Worm (Caenorhabditis elegans) whole organism, L1 larva: ENCODE measurements around the gene F58E6.5.

ENCODE experiments used
- C04F5.9 ChIP-seq: sonication (generic microtip); optimal IDR thresholded peaks from 2 replicates; lab custom pipeline; 2016; ENCODE audit warnings: missing genetic modification characterization, missing compliant biosample characterization
- C16A3.4 ChIP-seq: fragments of 150-350 bp; optimal IDR thresholded peaks from 2 replicates; lab custom pipeline; 2014; ENCODE audit warnings: missing biosample characterization, missing genetic modification characterization
- aha-1 ChIP-seq: fragments of 150-350 bp; optimal IDR thresholded peaks from 2 replicates; lab custom pipeline; 2014; ENCODE audit warnings: missing biosample characterization, missing genetic modification characterization
- alr-1 ChIP-seq: fragments of 200-800 bp; sonication (Bioruptor generic); optimal IDR thresholded peaks from 2 replicates; lab custom pipeline; 2018; ENCODE audit warnings: borderline replicate concordance, mild to moderate bottlenecking, missing genetic modification characterization, missing compliant biosample characterization
- ama-1 ChIP-seq: fragments of 150-350 bp; optimal IDR thresholded peaks from 2 replicates; lab custom pipeline; 2014
- blmp-1 ChIP-seq: fragments of 150-350 bp; optimal IDR thresholded peaks from 2 replicates; lab custom pipeline; 2014; ENCODE audit warnings: missing biosample characterization, missing genetic modification characterization
- ceh-63 ChIP-seq: fragments of 200-800 bp; sonication (Bioruptor generic); optimal IDR thresholded peaks from 2 replicates; lab custom pipeline; 2018; ENCODE audit warnings: mild to moderate bottlenecking, missing genetic modification characterization, missing compliant biosample characterization
- ceh-82 ChIP-seq, 3 experiments: fragments of 150-350 bp in 1 of 3; sonication (generic microtip) in 2 of 3; optimal IDR thresholded peaks; 2 replicates each; lab custom pipeline; 2014 to 2017; ENCODE audit warnings: missing biosample characterization in 3 of 3, missing genetic modification characterization in 3 of 3
- ceh-88 ChIP-seq: fragments of 200-800 bp; sonication (Bioruptor generic); IDR thresholded peaks from 2 replicates; pipeline ENCODE4 v1.3.6; 2022; ENCODE audit warnings: missing genetic modification characterization, missing compliant biosample characterization
- dpl-1 ChIP-seq, 3 experiments: fragments of 150-350 bp in 2 of 3; sonication (generic microtip) in 1 of 3; optimal IDR thresholded peaks; 2 replicates each; lab custom pipeline; 2014 to 2017; ENCODE audit warnings: missing biosample characterization in 3 of 3, missing genetic modification characterization in 3 of 3, missing genetic modification reagents in 3 of 3
- dsc-1 ChIP-seq: sonication (generic microtip); optimal IDR thresholded peaks from 2 replicates; lab custom pipeline; 2016; ENCODE audit warnings: mild to moderate bottlenecking, missing genetic modification characterization, missing compliant biosample characterization
- efl-1 ChIP-seq, 4 experiments: fragments of 150-350 bp; optimal IDR thresholded peaks in 3 of 4; peaks in 1 of 4; 1 replicate in 1 of 4; 2 replicates in 3 of 4; lab custom pipeline; 2014; ENCODE audit warnings: missing biosample characterization in 2 of 4, missing genetic modification characterization in 2 of 4, missing genetic modification reagents in 2 of 4
- efl-3 ChIP-seq: fragments of 200-800 bp; sonication (Bioruptor generic); optimal IDR thresholded peaks from 2 replicates; lab custom pipeline; 2018; ENCODE audit warnings: mild to moderate bottlenecking, missing genetic modification characterization, missing compliant biosample characterization
- elt-2 ChIP-seq: sonication (generic microtip); optimal IDR thresholded peaks from 2 replicates; lab custom pipeline; 2016; ENCODE audit warnings: missing genetic modification characterization, mild to moderate bottlenecking, inconsistent platforms, missing compliant biosample characterization, missing genetic modification reagents
- elt-3 ChIP-seq, 6 experiments: fragments of 150-350 bp in 1 of 6; sonication (generic microtip); optimal IDR thresholded peaks; 2 replicates each; lab custom pipeline; 2017 to 2018; ENCODE audit warnings: missing biosample characterization in 6 of 6, missing genetic modification characterization in 6 of 6, inconsistent platforms in 1 of 6
- ets-5 ChIP-seq: fragments of 200-800 bp; sonication (Bioruptor generic); IDR thresholded peaks from 2 replicates; pipeline ENCODE4 v1.3.6; 2022; ENCODE audit warnings: missing genetic modification characterization, missing compliant biosample characterization
- fos-1 ChIP-seq: fragments of 150-350 bp; optimal IDR thresholded peaks from 2 replicates; lab custom pipeline; 2014; ENCODE audit warnings: missing biosample characterization, missing genetic modification characterization
- grh-1 ChIP-seq: fragments of 200-800 bp; sonication (Bioruptor generic); IDR thresholded peaks from 2 replicates; pipeline ENCODE4 v1.3.6; 2022; ENCODE audit warnings: missing genetic modification reagents, missing genetic modification characterization, missing compliant biosample characterization
- hlh-17 ChIP-seq: fragments of 200-800 bp; sonication (Bioruptor generic); optimal IDR thresholded peaks from 2 replicates; lab custom pipeline; 2018; ENCODE audit warnings: missing genetic modification characterization, mild to moderate bottlenecking, missing compliant biosample characterization, moderate library complexity, borderline replicate concordance
- jun-1 ChIP-seq: fragments of 150-350 bp; optimal IDR thresholded peaks from 2 replicates; lab custom pipeline; 2014; ENCODE audit warnings: missing biosample characterization, missing genetic modification reagents, missing genetic modification characterization
- lin-13 ChIP-seq: fragments of 150-350 bp; optimal IDR thresholded peaks from 2 replicates; lab custom pipeline; 2014; ENCODE audit warnings: missing biosample characterization, missing genetic modification reagents, missing genetic modification characterization
- lin-14 ChIP-seq: fragments of 200-800 bp; sonication (Bioruptor generic); optimal IDR thresholded peaks from 2 replicates; lab custom pipeline; 2018; ENCODE audit warnings: mild to moderate bottlenecking, missing genetic modification characterization, moderate library complexity, missing compliant biosample characterization
- lin-15B ChIP-seq: fragments of 150-350 bp; sonication (generic microtip); optimal IDR thresholded peaks from 3 replicates; lab custom pipeline; 2014; ENCODE audit warnings: missing biosample characterization, missing genetic modification characterization
- lin-35 ChIP-seq, 2 experiments: fragments of 150-350 bp; optimal IDR thresholded peaks; 2 replicates each; lab custom pipeline; 2014; ENCODE audit warnings: missing biosample characterization in 2 of 2, missing genetic modification characterization in 2 of 2, missing genetic modification reagents in 2 of 2
- lsy-2 ChIP-seq, 2 experiments: fragments of 150-350 bp; optimal IDR thresholded peaks; 2 replicates each; lab custom pipeline; 2014; ENCODE audit warnings: missing biosample characterization in 2 of 2, missing genetic modification characterization in 2 of 2
- mab-9 ChIP-seq: fragments of 200-800 bp; sonication (Bioruptor generic); IDR thresholded peaks from 2 replicates; pipeline ENCODE4 v1.3.6; 2022; ENCODE audit warnings: missing genetic modification reagents, missing genetic modification characterization, missing compliant biosample characterization
- mdl-1 ChIP-seq, 2 experiments: fragments of 150-350 bp; optimal IDR thresholded peaks; 2 replicates each; lab custom pipeline; 2014 to 2017; ENCODE audit warnings: missing biosample characterization in 2 of 2, missing genetic modification characterization in 2 of 2, inconsistent platforms in 1 of 2
- mep-1 ChIP-seq: fragments of 150-350 bp; optimal IDR thresholded peaks from 2 replicates; lab custom pipeline; 2014; ENCODE audit warnings: missing biosample characterization, missing genetic modification characterization
- nhr-11 ChIP-seq: fragments of 150-350 bp; optimal IDR thresholded peaks from 2 replicates; lab custom pipeline; 2014; ENCODE audit warnings: missing biosample characterization, missing genetic modification characterization
- nhr-12 ChIP-seq: sonication (generic microtip); optimal IDR thresholded peaks from 2 replicates; lab custom pipeline; 2017; ENCODE audit warnings: missing biosample characterization, missing genetic modification characterization
- nhr-19 ChIP-seq: fragments of 200-800 bp; sonication (Bioruptor generic); conservative IDR thresholded peaks from 2 replicates; pipeline ENCODE4 v1.3.6; 2022; ENCODE audit warnings: missing genetic modification characterization, missing compliant biosample characterization
- nhr-20 ChIP-seq: sonication (generic microtip); optimal IDR thresholded peaks from 2 replicates; lab custom pipeline; 2016; ENCODE audit warnings: mild to moderate bottlenecking, missing genetic modification characterization, missing compliant biosample characterization
- nhr-237 ChIP-seq: fragments of 150-350 bp; optimal IDR thresholded peaks from 2 replicates; lab custom pipeline; 2014; ENCODE audit warnings: missing biosample characterization, missing genetic modification characterization
- nhr-47 ChIP-seq: sonication (generic microtip); optimal IDR thresholded peaks from 2 replicates; lab custom pipeline; 2016; ENCODE audit warnings: mild to moderate bottlenecking, missing genetic modification characterization, moderate library complexity, missing compliant biosample characterization
- nhr-71 ChIP-seq: sonication (generic microtip); optimal IDR thresholded peaks from 2 replicates; lab custom pipeline; 2016; ENCODE audit warnings: mild to moderate bottlenecking, missing genetic modification characterization, moderate library complexity, missing compliant biosample characterization
- nhr-77 ChIP-seq: fragments of 150-350 bp; optimal IDR thresholded peaks from 2 replicates; lab custom pipeline; 2014; ENCODE audit warnings: missing biosample characterization, missing genetic modification characterization
- nhr-85 ChIP-seq: sonication (generic microtip); peaks from one replicate; lab custom pipeline; 2016; ENCODE audit warnings: missing genetic modification characterization, inconsistent platforms, missing compliant biosample characterization
- nhr-90 ChIP-seq: sonication (generic microtip); optimal IDR thresholded peaks from 2 replicates; lab custom pipeline; 2016; ENCODE audit warnings: mild to moderate bottlenecking, missing genetic modification characterization, missing compliant biosample characterization; ENCODE audit not compliant: poor library complexity
- rnt-1 ChIP-seq: sonication (generic microtip); optimal IDR thresholded peaks from 2 replicates; lab custom pipeline; 2016; ENCODE audit warnings: mild to moderate bottlenecking, missing genetic modification characterization, moderate library complexity, missing compliant biosample characterization
- skn-1 ChIP-seq: fragments of 150-350 bp; optimal IDR thresholded peaks from 2 replicates; lab custom pipeline; 2014; ENCODE audit warnings: missing biosample characterization, missing genetic modification characterization
- snu-23 ChIP-seq: sonication (generic microtip); optimal IDR thresholded peaks from 2 replicates; lab custom pipeline; 2016; ENCODE audit warnings: missing genetic modification characterization, missing compliant biosample characterization
- sup-37 ChIP-seq: fragments of 200-800 bp; sonication (Bioruptor generic); optimal IDR thresholded peaks from 2 replicates; lab custom pipeline; 2018; ENCODE audit warnings: mild to moderate bottlenecking, missing genetic modification characterization, missing compliant biosample characterization
- swsn-7 ChIP-seq: sonication (generic microtip); optimal IDR thresholded peaks from 2 replicates; lab custom pipeline; 2016; ENCODE audit warnings: missing genetic modification characterization, missing compliant biosample characterization
- xbp-1 ChIP-seq: sonication (generic microtip); optimal IDR thresholded peaks from 2 replicates; lab custom pipeline; 2016; ENCODE audit warnings: missing genetic modification characterization, missing compliant biosample characterization
- ztf-4 ChIP-seq: fragments of 150-350 bp; optimal IDR thresholded peaks from 2 replicates; lab custom pipeline; 2014; ENCODE audit warnings: missing biosample characterization, missing genetic modification characterization

F58E6.5 gene

ce11 chrV:9730743-9731706, 23.3 kb downstream of the F58E6.5 start (continued):
- TF ChIP-seq nhr-19 (GFP tag; lab: Robert Waterston, UW), result peak; percentile 89
- peak; percentile 83 for TF ChIP-seq mab-9
- TF ChIP-seq nhr-12 (tag; lab: Kevin White, UChicago), result peak; percentile 11
- peak; percentile 65 for TF ChIP-seq sup-37 (GFP tag; lab: Kevin White, UChicago)
- TF ChIP-seq ets-5 (GFP tag; lab: Robert Waterston, UW), result no peak
- TF ChIP-seq elt-3 (tag; optimal IDR thresholded peaks at IDR 0.05; lab: Kevin White, UChicago), result peak in 3 of 6 experiments; percentile 50 to 81 (median 72)

- TF ChIP-seq blmp-1 (tag; lab: Kevin White, UChicago), result peak; percentile 67
- peak; percentile 52 to 84 (median 75) for TF ChIP-seq dpl-1 (GFP tag; optimal IDR thresholded peaks at IDR 0.05; lab: Kevin White, UChicago)
- TF ChIP-seq nhr-47, result peak; percentile 20
- TF ChIP-seq alr-1, result no peak
- peak; percentile 48 for TF ChIP-seq nhr-20 (tag; lab: Kevin White, UChicago)
- TF ChIP-seq ceh-82 (tag; optimal IDR thresholded peaks at IDR 0.05; lab: Kevin White, UChicago), result peak in 1 of 3 experiments; percentile 31
- TF ChIP-seq lin-15B, result peak; percentile 56
- TF ChIP-seq aha-1 (tag; lab: Kevin White, UChicago), result no peak
- TF ChIP-seq nhr-71 (tag; lab: Kevin White, UChicago), result peak; percentile 63
- TF ChIP-seq fos-1 (tag; lab: Kevin White, UChicago), result peak; percentile 36
- TF ChIP-seq nhr-19 (GFP tag; lab: Robert Waterston, UW), result peak; percentile 40
- TF ChIP-seq sup-37 (GFP tag; lab: Kevin White, UChicago), result no peak
- peak; percentile 52 for TF ChIP-seq nhr-85 (tag; lab: Kevin White, UChicago)
- TF ChIP-seq grh-1 (GFP tag; lab: Robert Waterston, UW), result no peak
- TF ChIP-seq nhr-11 (tag; lab: Kevin White, UChicago), result no peak
- no peak for TF ChIP-seq ceh-63 (GFP tag; lab: Kevin White, UChicago)
- TF ChIP-seq efl-3 (GFP tag; lab: Kevin White, UChicago), result no peak
- TF ChIP-seq ceh-88 (GFP tag; lab: Robert Waterston, UW), result no peak
- peak; percentile 58 for TF ChIP-seq lin-14 (GFP tag; lab: Kevin White, UChicago)
- TF ChIP-seq xbp-1, result peak; percentile 99
- TF ChIP-seq dsc-1, result no peak
- peak; percentile 76 for TF ChIP-seq C16A3.4
- TF ChIP-seq lin-35 (GFP tag; optimal IDR thresholded peaks at IDR 0.05; lab: Kevin White, UChicago), result peak; percentile 79 to 89
- TF ChIP-seq elt-2 (tag; lab: Kevin White, UChicago), result peak; percentile 11
- peak; percentile 12 for TF ChIP-seq skn-1 (tag; lab: Kevin White, UChicago)
- TF ChIP-seq jun-1 (tag; lab: Kevin White, UChicago), result peak; percentile 3
- peak; percentile 19 for TF ChIP-seq nhr-77 (tag; lab: Kevin White, UChicago)
- peak; percentile 51 to 88 for TF ChIP-seq lsy-2 (tag; optimal IDR thresholded peaks at IDR 0.05; lab: Kevin White, UChicago)
- TF ChIP-seq swsn-7 (tag; lab: Kevin White, UChicago), result peak; percentile 36
- TF ChIP-seq nhr-237 (tag; lab: Kevin White, UChicago), result no peak
- TF ChIP-seq hlh-17 (GFP tag; lab: Kevin White, UChicago), result no peak
- TF ChIP-seq nhr-90, result peak; percentile 50
- peak; percentile 12 for TF ChIP-seq rnt-1 (tag; lab: Kevin White, UChicago)
- TF ChIP-seq snu-23, result peak; percentile 51
- peak; percentile 37 for TF ChIP-seq ama-1
- peak in 1 of 6 experiments; percentile 65 for TF ChIP-seq elt-3 (tag; optimal IDR thresholded peaks at IDR 0.05; lab: Kevin White, UChicago)
- TF ChIP-seq mep-1 (tag; lab: Kevin White, UChicago), result peak; percentile 54
- TF ChIP-seq lin-13 (GFP tag; lab: Kevin White, UChicago), result peak; percentile 39
- TF ChIP-seq C04F5.9, result no peak
- peak; percentile 12 for TF ChIP-seq ztf-4 (tag; lab: Kevin White, UChicago)
- TF ChIP-seq efl-1 (optimal IDR thresholded peaks at IDR 0.05; lab: Kevin White, UChicago), result peak; percentile 21 to 71
- TF ChIP-seq efl-1 (GFP tag; optimal IDR thresholded peaks at IDR 0.05 in 1 of 2; lab: Kevin White, UChicago), result peak; percentile 80 to 97
- TF ChIP-seq mdl-1 (tag; optimal IDR thresholded peaks at IDR 0.05; lab: Kevin White, UChicago), result peak in 1 of 2 experiments; percentile 42
These were observed 24.7 kb downstream of the F58E6.5 start, which contains the start of the genes aagr-3 and drap-1 for ce11 chrV:9729462-9730162. Gene aagr-3, minus strand, starts transcription at chrV:9729512. Gene drap-1, plus strand, starts transcription at chrV:9730106.
